Fruit fly (Drosophila melanogaster) Kc167 (cell line): ENCODE data around the gene betaNACtes1.

Experiments used
- Myc ChIP-seq: fragments of >200 bp; optimal IDR thresholded peaks from 2 replicates; lab custom pipeline; 2017; ENCODE audit warnings: missing external identifiers
- psq ChIP-seq: fragments of >200 bp; optimal IDR thresholded peaks from 2 replicates; lab custom pipeline; 2017; ENCODE audit warnings: missing external identifiers

dm6 chrX:14215834-14216233, 43.4 kb upstream of the betaNACtes1 start:
- TF ChIP-seq Myc (lab: Kevin White, UChicago) (no peak), psq (lab: Kevin White, UChicago) (no peak)
